Worm (Caenorhabditis elegans) whole organism, midembryonic: ENCODE results near the gene emb-1.

Experiments
- flt-1 ChIP-seq: fragments of 200-800 bp; sonication (Bioruptor generic); IDR thresholded peaks from 2 replicates; pipeline ENCODE4 v1.3.6; 2022; ENCODE audit warnings: missing genetic modification characterization, missing compliant biosample characterization
- klf-2 ChIP-seq: fragments of 200-800 bp; sonication (Bioruptor generic); conservative IDR thresholded peaks from 2 replicates; pipeline ENCODE4 v1.3.6; 2022; ENCODE audit warnings: missing genetic modification reagents, missing genetic modification characterization, missing compliant biosample characterization
- med-1 ChIP-seq: sonication (generic microtip); optimal IDR thresholded peaks from 2 replicates; lab custom pipeline; 2017; ENCODE audit warnings: missing genetic modification characterization, mild to moderate bottlenecking, missing compliant biosample characterization, antibody characterized with exemption, missing genetic modification reagents; ENCODE audit not compliant: insufficient read depth
- ref-1 ChIP-seq: fragments of 200-800 bp; sonication (Bioruptor generic); conservative IDR thresholded peaks from 2 replicates; pipeline ENCODE4 v1.3.6; 2022; ENCODE audit warnings: missing genetic modification reagents, missing genetic modification characterization, missing compliant biosample characterization

DNA sequence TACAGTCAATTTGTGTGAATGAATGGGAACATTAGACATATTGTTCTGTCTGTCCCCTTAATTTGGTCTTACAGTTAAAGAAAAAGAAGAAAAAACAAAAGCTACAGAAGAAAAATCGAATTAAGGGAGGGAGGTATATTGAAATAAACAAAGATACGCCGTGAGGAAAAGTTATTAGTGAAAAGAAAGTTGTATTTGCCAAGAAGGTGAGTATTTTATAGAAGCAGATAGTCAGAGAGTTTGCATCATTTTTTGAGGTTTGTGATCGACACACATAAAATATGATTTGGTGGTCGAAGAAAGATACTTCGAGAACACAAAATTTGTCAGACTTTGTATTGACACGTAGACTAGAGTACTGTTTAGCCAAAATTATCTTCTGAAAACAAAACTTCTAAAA is 27.1 kb downstream of the emb-1 start:
- no peak for TF ChIP-seq med-1
- no peak for TF ChIP-seq klf-2
- TF ChIP-seq flt-1 (GFP tag; lab: Robert Waterston, UW), result no peak
- no peak for TF ChIP-seq ref-1 (GFP tag; lab: Robert Waterston, UW)
